Worm (Caenorhabditis elegans): ENCODE results near the gene srsx-13.

srsx-13 gene

DNA sequence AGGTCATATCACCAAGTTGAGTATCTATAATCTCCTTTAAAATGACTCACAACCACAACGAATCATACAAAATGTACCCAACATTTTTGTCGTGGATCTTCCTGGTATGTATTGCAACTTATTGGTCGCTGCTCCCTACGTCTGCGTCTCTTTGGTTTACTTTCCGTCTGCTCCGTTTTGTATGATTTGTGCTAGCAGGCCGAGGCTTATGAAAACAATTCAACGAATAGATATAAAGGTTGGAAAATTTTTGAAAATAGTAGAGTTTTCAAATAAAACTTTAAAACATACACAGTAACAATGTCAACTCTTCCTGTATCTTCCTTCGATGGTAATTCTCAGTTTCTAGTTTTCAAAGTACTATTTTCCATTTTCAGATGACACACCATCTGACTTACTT lies 18.4 kb upstream of the srsx-13 start, which contains the start of gene srr-8:
Gene srr-8, plus strand, starts transcription at position 301 of the 400 bp plus-strand sequence.
- TF ChIP-seq daf-12 (tag; optimal IDR thresholded peaks at IDR 0.05) (no peak), sea-2 (GFP tag; optimal IDR thresholded peaks at IDR 0.05) (no peak), skn-1 (tag; optimal IDR thresholded peaks at IDR 0.05) (no peak), aly-2 (tag; optimal IDR thresholded peaks at IDR 0.05) (no peak), nhr-237 (tag; optimal IDR thresholded peaks at IDR 0.05) (no peak), egl-27 (tag; optimal IDR thresholded peaks at IDR 0.05) (no peak), lin-15B (tag; optimal IDR thresholded peaks at IDR 0.05) (no peak), elt-3 (tag; optimal IDR thresholded peaks at IDR 0.05) (no peak), ceh-9 (tag; optimal IDR thresholded peaks at IDR 0.05) (no peak), lin-39 (tag; optimal IDR thresholded peaks at IDR 0.05) (no peak), nhr-43 (tag; optimal IDR thresholded peaks at IDR 0.05; ENCODE audit: poor library complexity, severe bottlenecking) (no peak), fkh-2 (tag; optimal IDR thresholded peaks at IDR 0.05) (no peak), ceh-82 (tag; optimal IDR thresholded peaks at IDR 0.05) (no peak), pqm-1 (tag; optimal IDR thresholded peaks at IDR 0.05) (no peak)

DNA sequence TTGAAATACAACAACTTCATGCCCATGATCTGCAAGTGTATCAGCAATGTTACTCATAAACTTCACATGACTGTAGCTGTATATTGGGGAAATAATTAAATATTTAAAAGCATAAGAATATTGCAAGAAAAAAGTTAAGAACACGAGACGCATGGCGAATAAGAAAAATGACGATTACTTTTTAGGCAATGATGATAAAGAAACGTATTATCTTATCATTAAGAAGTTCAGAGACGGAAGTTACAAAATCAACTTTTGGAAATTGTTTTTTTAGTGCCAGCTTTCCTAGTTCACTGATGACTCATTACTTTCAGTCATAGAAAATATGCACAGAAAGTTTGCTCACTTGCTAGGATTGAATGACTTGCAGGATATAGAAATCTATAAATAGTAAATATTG lies 17.4 kb upstream of the srsx-13 start, which contains the start of gene ugt-7:
Gene ugt-7, minus strand, starts transcription at position 161 of the 400 bp plus-strand sequence.
- TF ChIP-seq elt-1 (tag; optimal IDR thresholded peaks at IDR 0.05) = no peak
- TF ChIP-seq ztf-11 (tag; optimal IDR thresholded peaks at IDR 0.05) = no peak
- no peak for TF ChIP-seq lin-39 (tag; optimal IDR thresholded peaks at IDR 0.05)
- TF ChIP-seq elt-3 (tag; optimal IDR thresholded peaks at IDR 0.05) = no peak
- peak; percentile 27 for TF ChIP-seq pqm-1 (tag; optimal IDR thresholded peaks at IDR 0.05)
- TF ChIP-seq elt-2 (tag; optimal IDR thresholded peaks at IDR 0.05) = peak; percentile 57
- no peak for TF ChIP-seq skn-1 (tag; optimal IDR thresholded peaks at IDR 0.05)
- TF ChIP-seq nhr-77 (tag; optimal IDR thresholded peaks at IDR 0.05) = no peak
- TF ChIP-seq nhr-43 (tag; optimal IDR thresholded peaks at IDR 0.05; ENCODE audit: poor library complexity, severe bottlenecking) = no peak
- no peak for TF ChIP-seq nfya-1 (tag; optimal IDR thresholded peaks at IDR 0.05; ENCODE audit: insufficient read depth)
- TF ChIP-seq mml-1 (tag; optimal IDR thresholded peaks at IDR 0.05) = no peak

DNA sequence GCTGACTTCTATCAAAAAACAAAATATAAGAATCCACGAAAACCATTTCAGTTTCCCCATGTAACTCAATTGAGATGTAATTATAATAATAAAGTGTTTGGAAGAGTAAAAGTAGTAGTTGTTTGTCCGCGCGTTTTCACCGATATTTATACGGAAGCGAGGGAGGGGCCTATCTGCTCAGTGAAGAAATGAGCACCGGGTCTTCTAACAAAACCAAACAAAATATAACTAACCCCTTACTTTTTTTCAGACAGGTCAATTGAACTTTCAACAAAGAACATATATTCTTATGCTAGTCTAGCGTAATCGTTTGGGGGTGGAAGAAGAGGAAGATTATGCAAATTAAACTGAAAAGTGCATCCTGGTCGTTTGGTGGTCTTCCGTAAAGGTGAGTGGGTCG lies 12.2 kb upstream of the srsx-13 start, which contains the start of gene ncx-9:
Gene ncx-9, minus strand, starts transcription at position 101 of the 400 bp plus-strand sequence.
- no peak for TF ChIP-seq eor-1 (tag; optimal IDR thresholded peaks at IDR 0.05)
- no peak for TF ChIP-seq nhr-11 (tag; optimal IDR thresholded peaks at IDR 0.05)
- TF ChIP-seq nhr-28 (tag; optimal IDR thresholded peaks at IDR 0.05) = no peak
- TF ChIP-seq ama-1 (optimal IDR thresholded peaks at IDR 0.05) = no peak
- TF ChIP-seq mml-1 (tag; optimal IDR thresholded peaks at IDR 0.05) = no peak

DNA sequence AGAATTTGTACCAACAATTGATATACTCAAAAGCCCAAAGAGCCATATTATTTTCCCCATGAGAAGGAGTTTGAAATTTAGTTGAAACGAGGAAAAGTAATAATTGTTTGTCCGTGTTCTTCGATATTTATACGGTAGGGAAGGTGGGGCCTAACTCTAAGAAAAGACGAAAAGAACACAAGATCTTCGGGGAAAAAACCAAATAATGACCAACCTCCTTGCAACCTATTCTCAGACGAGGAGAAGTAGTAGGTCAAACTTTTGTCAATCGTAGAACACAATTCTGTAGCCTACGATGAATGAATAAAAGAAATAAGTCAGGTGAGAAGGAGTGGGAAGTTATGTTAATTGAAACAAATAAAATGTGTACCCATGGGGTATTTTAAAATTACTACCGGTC lies 4.1 kb upstream of the srsx-13 start, which contains the start of gene ncx-8:
Gene ncx-8, minus strand, starts transcription at position 101 of the 400 bp plus-strand sequence.
- no peak for TF ChIP-seq fkh-2 (tag; optimal IDR thresholded peaks at IDR 0.05)
- TF ChIP-seq nhr-77 (tag; optimal IDR thresholded peaks at IDR 0.05) = no peak
- no peak for TF ChIP-seq ceh-16 (tag; optimal IDR thresholded peaks at IDR 0.05)
- no peak for TF ChIP-seq nhr-67 (tag; optimal IDR thresholded peaks at IDR 0.05)
- no peak for TF ChIP-seq mml-1 (tag; optimal IDR thresholded peaks at IDR 0.05)
- no peak for TF ChIP-seq fos-1 (tag; optimal IDR thresholded peaks at IDR 0.05)
- no peak for TF ChIP-seq ztf-11 (tag; optimal IDR thresholded peaks at IDR 0.05)

DNA sequence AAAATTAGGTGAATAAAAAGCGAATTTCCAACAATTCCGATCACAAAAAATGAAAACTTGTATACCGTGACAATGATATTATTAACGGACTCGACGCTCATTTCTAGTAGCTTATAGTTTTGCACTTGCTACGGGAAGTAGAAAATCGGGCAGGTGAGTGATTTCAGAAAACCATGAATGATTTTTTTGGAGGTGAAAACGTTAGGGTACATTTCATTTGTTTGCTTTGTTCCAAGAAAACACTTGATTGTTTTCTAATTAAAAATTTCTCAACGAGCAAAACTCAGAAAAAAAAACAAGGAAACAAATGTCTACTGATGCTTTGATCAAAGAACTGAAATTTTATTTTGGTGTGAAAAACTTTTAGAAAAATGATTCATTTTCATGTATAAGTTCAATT lies 2.1 kb downstream of the srsx-13 start, which contains the start of gene srsx-12:
Gene srsx-12, minus strand, starts transcription at position 101 of the 400 bp plus-strand sequence.
- TF ChIP-seq aly-2 (tag; optimal IDR thresholded peaks at IDR 0.05) (no peak), lin-15B (tag; optimal IDR thresholded peaks at IDR 0.05) (no peak), mdl-1 (tag; optimal IDR thresholded peaks at IDR 0.05) (no peak), nhr-28 (tag; optimal IDR thresholded peaks at IDR 0.05) (no peak), elt-2 (tag; optimal IDR thresholded peaks at IDR 0.05) (no peak), egl-27 (tag; optimal IDR thresholded peaks at IDR 0.05) (no peak), ceh-28 (tag; optimal IDR thresholded peaks at IDR 0.05) (no peak), nhr-12 (tag; optimal IDR thresholded peaks at IDR 0.05) (no peak), egl-5 (tag; optimal IDR thresholded peaks at IDR 0.05) (no peak), fkh-10 (GFP tag; optimal IDR thresholded peaks at IDR 0.05) (no peak)

DNA sequence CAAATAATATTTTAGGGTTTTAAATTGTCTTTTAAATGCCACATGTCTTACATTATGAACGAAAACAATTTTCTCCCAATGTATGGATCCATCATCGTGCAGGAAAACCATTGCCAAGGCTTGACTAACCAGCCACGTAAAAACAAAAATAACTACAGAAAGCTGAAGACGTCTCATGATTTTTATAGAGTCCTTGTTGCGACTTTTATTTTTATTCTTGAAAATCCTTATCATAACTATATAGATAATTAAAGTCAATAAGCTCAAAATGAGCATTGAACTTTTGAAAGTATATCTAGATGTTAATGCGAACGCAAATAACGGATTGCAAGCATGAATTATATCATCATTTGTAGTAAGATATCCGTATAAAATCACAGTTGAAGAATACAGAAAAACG lies 2.9 kb downstream of the srsx-13 start:
- no peak for TF ChIP-seq tbx-2 (tag; optimal IDR thresholded peaks at IDR 0.05)

Data from whole organism, L3 larva.